Worm (Caenorhabditis elegans): ENCODE results near the gene T04A6.1.

DNA sequence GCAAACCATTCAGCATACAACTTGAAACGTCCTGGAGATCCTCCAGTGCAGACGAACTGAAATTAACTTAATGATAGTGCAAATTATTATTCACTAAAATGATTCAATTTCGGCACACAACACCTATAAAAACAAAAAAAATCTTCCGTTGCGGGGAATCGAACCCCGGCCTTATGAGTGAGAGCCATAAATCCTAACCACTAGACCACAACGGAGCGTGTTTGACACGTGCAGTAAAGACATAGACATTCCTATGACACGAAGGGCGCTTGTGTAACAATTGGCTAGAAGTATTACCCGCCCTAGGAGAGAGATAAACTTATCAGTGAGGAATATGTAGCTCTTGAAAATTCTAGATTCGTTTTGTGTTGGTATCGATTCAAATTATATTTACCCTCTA lies 25.7 kb downstream of the T04A6.1 start:
- TF ChIP-seq R02D3.7 (tag; optimal IDR thresholded peaks at IDR 0.05): no peak
- no peak for TF ChIP-seq Y5F2A.4 (GFP tag; optimal IDR thresholded peaks at IDR 0.05)
- TF ChIP-seq ctbp-1 (GFP tag; IDR thresholded peaks at IDR 0.05): peak; percentile 60; the same call in 1 of the 2 replicates
- no peak for TF ChIP-seq ceh-28 (tag; optimal IDR thresholded peaks at IDR 0.05)
- no peak for TF ChIP-seq snpc-4 (tag; optimal IDR thresholded peaks at IDR 0.05)

Measured in whole organism, L4 larva.